Worm (Caenorhabditis elegans) whole organism, young adult: ENCODE data around the gene prx-5.

ENCODE experiments used
- D2030.7 ChIP-seq: fragments of 200-800 bp; sonication (Bioruptor generic); IDR thresholded peaks from 2 replicates; pipeline ENCODE4 v1.3.6; 2022; ENCODE audit warnings: missing genetic modification reagents, missing genetic modification characterization, missing compliant biosample characterization
- F52B5.7 ChIP-seq: sonication (generic microtip); optimal IDR thresholded peaks from 2 replicates; lab custom pipeline; 2016; ENCODE audit warnings: mild to moderate bottlenecking, missing genetic modification characterization, missing compliant biosample characterization
- F55B11.4 ChIP-seq: sonication (generic microtip); optimal IDR thresholded peaks from 2 replicates; lab custom pipeline; 2016; ENCODE audit warnings: missing compliant biosample characterization, missing genetic modification characterization, borderline replicate concordance; ENCODE audit not compliant: insufficient read depth
- K11D2.4 ChIP-seq: fragments of 200-800 bp; sonication (Bioruptor generic); IDR thresholded peaks from 2 replicates; pipeline ENCODE4 v1.3.6; 2022; ENCODE audit warnings: missing genetic modification reagents, missing genetic modification characterization, missing compliant biosample characterization
- Y53F4B.3 ChIP-seq: fragments of 200-800 bp; sonication (Bioruptor generic); IDR thresholded peaks from 2 replicates; pipeline ENCODE4 v1.3.6; 2022; ENCODE audit warnings: missing genetic modification reagents, missing genetic modification characterization, missing compliant biosample characterization
- Y53G8AR.9 ChIP-seq: fragments of 200-800 bp; sonication (Bioruptor generic); conservative IDR thresholded peaks from 2 replicates; pipeline ENCODE4 v1.3.6; 2022; ENCODE audit warnings: missing genetic modification reagents, missing genetic modification characterization, missing compliant biosample characterization
- aptf-2 ChIP-seq: fragments of 200-800 bp; sonication (Bioruptor generic); conservative IDR thresholded peaks from 2 replicates; pipeline ENCODE4 v1.3.6; 2022; ENCODE audit warnings: missing genetic modification reagents, missing genetic modification characterization, missing compliant biosample characterization
- athp-1 ChIP-seq: sonication (generic microtip); optimal IDR thresholded peaks from 2 replicates; lab custom pipeline; 2017; ENCODE audit warnings: mild to moderate bottlenecking, missing genetic modification characterization, missing compliant biosample characterization
- attf-6 ChIP-seq: fragments of 200-800 bp; sonication (Bioruptor generic); IDR thresholded peaks from 2 replicates; pipeline ENCODE4 v1.3.6; 2022; ENCODE audit warnings: missing genetic modification reagents, missing genetic modification characterization, missing compliant biosample characterization
- bed-1 ChIP-seq: fragments of 200-800 bp; sonication (Bioruptor generic); IDR thresholded peaks from 2 replicates; pipeline ENCODE4 v1.3.6; 2022; ENCODE audit warnings: missing genetic modification reagents, missing genetic modification characterization, missing compliant biosample characterization
- bed-2 ChIP-seq: fragments of 200-800 bp; sonication (Bioruptor generic); IDR thresholded peaks from 2 replicates; pipeline ENCODE4 v1.3.6; 2022; ENCODE audit warnings: missing genetic modification reagents, missing genetic modification characterization, missing compliant biosample characterization
- ccch-3 ChIP-seq: fragments of 200-800 bp; sonication (Bioruptor generic); optimal IDR thresholded peaks from 2 replicates; lab custom pipeline; 2018; ENCODE audit warnings: mild to moderate bottlenecking, missing genetic modification characterization, missing compliant biosample characterization
- cebp-1 ChIP-seq, 2 experiments: fragments of 200-800 bp in 1 of 2; sonication (Bioruptor generic) in 1 of 2; sonication (generic microtip) in 1 of 2; IDR thresholded peaks in 1 of 2; optimal IDR thresholded peaks in 1 of 2; 2 replicates each; pipeline versions ENCODE4 v1.3.6 to Lab custom; 2017 to 2022; ENCODE audit warnings: missing compliant biosample characterization in 2 of 2, missing genetic modification characterization in 2 of 2, mild to moderate bottlenecking in 1 of 2, missing genetic modification reagents in 1 of 2, moderate library complexity in 1 of 2
- chd-7 ChIP-seq: sonication (generic microtip); optimal IDR thresholded peaks from 2 replicates; lab custom pipeline; 2016; ENCODE audit warnings: mild to moderate bottlenecking, missing genetic modification characterization, moderate library complexity, missing compliant biosample characterization
- dox-1 ChIP-seq: fragments of 200-800 bp; sonication (Bioruptor generic); IDR thresholded peaks from 2 replicates; pipeline ENCODE4 v1.3.6; 2022; ENCODE audit warnings: missing genetic modification reagents, missing genetic modification characterization, missing compliant biosample characterization
- efl-1 ChIP-seq: fragments of 150-350 bp; optimal IDR thresholded peaks from 2 replicates; lab custom pipeline; 2014; ENCODE audit warnings: missing biosample characterization, missing genetic modification reagents, missing genetic modification characterization
- hlh-12 ChIP-seq: sonication (generic microtip); optimal IDR thresholded peaks from 2 replicates; lab custom pipeline; 2016; ENCODE audit warnings: missing genetic modification characterization, missing compliant biosample characterization
- let-526 ChIP-seq: fragments of 200-800 bp; sonication (Bioruptor generic); IDR thresholded peaks from 2 replicates; pipeline ENCODE4 v1.3.6; 2022; ENCODE audit warnings: missing genetic modification reagents, missing genetic modification characterization, missing compliant biosample characterization
- let-607 ChIP-seq, 2 experiments: fragments of 200-800 bp in 1 of 2; sonication (Bioruptor generic) in 1 of 2; sonication (generic microtip) in 1 of 2; optimal IDR thresholded peaks; 2 replicates each; lab custom pipeline; 2016 to 2018; ENCODE audit warnings: mild to moderate bottlenecking in 2 of 2, missing compliant biosample characterization in 2 of 2, missing genetic modification characterization in 2 of 2, moderate library complexity in 2 of 2, missing genotype in 1 of 2
- lin-26 ChIP-seq: fragments of 200-800 bp; sonication (Bioruptor generic); IDR thresholded peaks from 2 replicates; pipeline ENCODE4 v1.3.6; 2022; ENCODE audit warnings: missing genetic modification reagents, missing genetic modification characterization, missing compliant biosample characterization
- lin-54 ChIP-seq: fragments of 200-800 bp; sonication (Bioruptor generic); optimal IDR thresholded peaks from 2 replicates; lab custom pipeline; 2018; ENCODE audit warnings: mild to moderate bottlenecking, missing genetic modification characterization, missing compliant biosample characterization
- madf-6 ChIP-seq: fragments of 200-800 bp; sonication (Bioruptor generic); IDR thresholded peaks from 2 replicates; pipeline ENCODE4 v1.3.6; 2022; ENCODE audit warnings: missing genetic modification reagents, missing genetic modification characterization, missing compliant biosample characterization
- nfya-2 ChIP-seq: fragments of 200-800 bp; sonication (Bioruptor generic); IDR thresholded peaks from 2 replicates; pipeline ENCODE4 v1.3.6; 2022; ENCODE audit warnings: missing genetic modification reagents, missing genetic modification characterization, missing compliant biosample characterization
- nfyb-1 ChIP-seq: fragments of 200-800 bp; sonication (Bioruptor generic); IDR thresholded peaks from 2 replicates; pipeline ENCODE4 v1.3.6; 2022; ENCODE audit warnings: missing genetic modification reagents, missing genetic modification characterization, missing compliant biosample characterization
- rcor-1 ChIP-seq: fragments of 200-800 bp; sonication (Bioruptor generic); IDR thresholded peaks from 2 replicates; pipeline ENCODE4 v1.3.6; 2022; ENCODE audit warnings: missing genetic modification reagents, missing genetic modification characterization, missing compliant biosample characterization
- rec-8 ChIP-seq, 2 experiments: sonication (generic microtip); optimal IDR thresholded peaks; 2 replicates each; lab custom pipeline; 2016; ENCODE audit warnings: mild to moderate bottlenecking in 2 of 2, missing genetic modification characterization in 2 of 2, missing genetic modification reagents in 2 of 2, missing genotype in 2 of 2, missing biosample characterization in 1 of 2, missing compliant biosample characterization in 1 of 2, moderate library complexity in 1 of 2
- rpc-1 ChIP-seq, 2 experiments: fragments of 150-350 bp in 1 of 2; sonication (generic microtip) in 1 of 2; optimal IDR thresholded peaks; 2 replicates each; lab custom pipeline; 2014 to 2018; ENCODE audit warnings: missing biosample characterization in 1 of 2, missing genetic modification characterization in 1 of 2, missing genetic modification reagents in 1 of 2, missing genotype in 1 of 2
- snpc-1.1 ChIP-seq: sonication (generic microtip); optimal IDR thresholded peaks from 2 replicates; lab custom pipeline; 2017; ENCODE audit warnings: missing genetic modification characterization, mild to moderate bottlenecking, missing compliant biosample characterization, antibody characterized with exemption, moderate library complexity, missing genotype, missing genetic modification reagents; ENCODE audit not compliant: insufficient read depth
- zfh-2 ChIP-seq: fragments of 200-800 bp; sonication (Bioruptor generic); conservative IDR thresholded peaks from 2 replicates; pipeline ENCODE4 v1.3.6; 2022; ENCODE audit warnings: missing genetic modification reagents, missing genetic modification characterization, missing compliant biosample characterization
- ztf-22 ChIP-seq: fragments of 200-800 bp; sonication (Bioruptor generic); optimal IDR thresholded peaks from 2 replicates; lab custom pipeline; 2018; ENCODE audit warnings: mild to moderate bottlenecking, missing genetic modification characterization, moderate library complexity, missing compliant biosample characterization
- ztf-3 ChIP-seq: fragments of 200-800 bp; sonication (Bioruptor generic); optimal IDR thresholded peaks from 2 replicates; lab custom pipeline; 2018; ENCODE audit warnings: mild to moderate bottlenecking, missing genetic modification characterization, missing compliant biosample characterization
- ztf-6 ChIP-seq: fragments of 200-800 bp; sonication (Bioruptor generic); IDR thresholded peaks from 2 replicates; pipeline ENCODE4 v1.3.6; 2022; ENCODE audit warnings: missing genetic modification reagents, missing genetic modification characterization, missing compliant biosample characterization

prx-5 gene

DNA sequence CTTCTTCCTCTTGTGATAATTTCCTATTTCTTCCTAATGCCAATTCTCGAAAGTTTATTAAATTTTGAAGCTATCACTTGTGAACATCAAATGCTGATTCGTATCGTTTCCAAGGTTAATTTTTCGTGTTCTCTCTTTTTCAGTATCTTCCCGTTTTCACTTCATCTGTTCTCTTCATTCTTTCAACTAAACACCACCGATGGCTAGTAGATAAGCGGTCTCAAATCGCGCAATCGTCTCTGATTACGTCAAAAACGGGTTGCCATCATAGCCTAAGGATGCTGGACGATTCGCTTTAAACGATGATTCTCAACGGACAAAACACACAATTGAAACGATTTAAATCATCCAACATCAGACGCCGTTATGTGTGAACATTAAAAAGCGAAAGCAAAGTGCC is 13.0 kb downstream of the prx-5 start:
- no peak for TF ChIP-seq K11D2.4 (GFP tag; lab: Robert Waterston, UW)
- no peak for TF ChIP-seq bed-1 (GFP tag; lab: Robert Waterston, UW)
- TF ChIP-seq snpc-1.1 (tag; lab: Kevin White, UChicago) = no peak
- TF ChIP-seq, all 124 proteins: peak for 0

DNA sequence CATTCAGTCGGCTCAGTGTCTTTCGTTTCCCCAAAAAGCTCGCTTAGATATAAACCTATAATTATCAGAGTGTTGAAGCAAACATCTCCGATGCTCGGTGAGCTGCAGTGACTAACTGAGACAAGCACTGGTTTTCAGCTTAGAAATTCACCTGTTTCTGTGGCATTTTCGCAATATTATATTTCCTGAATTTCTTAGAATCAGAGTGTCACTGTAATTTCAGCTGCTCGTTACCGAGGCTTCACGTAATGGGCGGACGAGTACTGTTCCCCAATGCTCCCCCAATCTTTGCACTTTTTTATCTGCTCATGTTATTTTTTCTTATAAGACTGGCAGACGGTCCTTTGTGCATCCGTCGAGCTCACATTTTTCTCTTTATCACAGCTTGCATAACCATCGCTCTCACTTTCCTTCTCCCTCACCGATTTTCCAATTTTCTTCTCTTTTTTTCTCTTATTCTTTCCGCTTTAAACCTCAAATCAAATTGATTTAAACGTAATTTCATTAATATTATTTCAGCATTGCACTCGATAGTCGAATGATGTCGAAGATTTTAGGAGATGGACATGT is 17.4 kb downstream of the prx-5 start, which contains the start of gene trcs-2:
trcs-2 (plus strand) TSS at position 520 of the 570 bp plus-strand sequence.
- TF ChIP-seq athp-1 (tag; lab: Kevin White, UChicago) = no peak
- 0 out of 2 replicates have a peak, but pooled peaks have one; percentile 32 for TF ChIP-seq dox-1 (GFP tag; lab: Robert Waterston, UW)
- peak; percentile 41; the same call in 1 of the 2 replicates for TF ChIP-seq nfyb-1 (GFP tag; lab: Robert Waterston, UW)
- TF ChIP-seq efl-1 (GFP tag; lab: Kevin White, UChicago) = no peak
- TF ChIP-seq ztf-3 = no peak
- TF ChIP-seq let-607 (tag; optimal IDR thresholded peaks at IDR 0.05; lab: Kevin White, UChicago) = no peak
- TF ChIP-seq aptf-2 (GFP tag; lab: Robert Waterston, UW) = no peak
- TF ChIP-seq, all 124 proteins: peak for 2

DNA sequence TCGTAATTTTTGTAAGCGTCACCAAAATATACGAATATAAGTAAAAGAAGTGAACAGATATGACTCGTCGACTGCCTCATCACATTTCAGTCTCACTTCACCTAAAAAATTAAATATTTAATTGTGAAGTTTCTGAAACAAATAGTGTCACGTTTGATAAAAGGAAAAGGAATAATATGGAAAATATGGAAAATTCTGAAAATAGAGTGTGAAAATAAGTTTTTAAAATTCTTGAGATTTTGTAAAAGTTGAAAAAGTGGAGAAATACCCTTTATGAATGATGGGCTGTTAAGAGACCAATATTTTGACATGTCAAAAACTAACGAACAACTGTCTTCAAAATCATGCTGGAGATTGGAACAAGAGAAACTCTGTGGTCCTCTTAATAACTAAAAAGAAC is 22.1 kb downstream of the prx-5 start, which contains the start of gene T01B7.9:
T01B7.9 (minus strand) TSS at position 101 of the 400 bp plus-strand sequence.
- TF ChIP-seq rcor-1 (GFP tag; lab: Robert Waterston, UW) (no peak), Y53F4B.3 (GFP tag; lab: Robert Waterston, UW) (no peak), ccch-3 (GFP tag; lab: Kevin White, UChicago) (no peak), chd-7 (tag; lab: Kevin White, UChicago) (no peak), lin-54 (no peak), lin-26 (GFP tag; lab: Robert Waterston, UW) (no peak), zfh-2 (no peak), cebp-1 (GFP tag; IDR thresholded peaks at IDR 0.05; lab: Robert Waterston, UW) (no peak), cebp-1 (tag; optimal IDR thresholded peaks at IDR 0.05; lab: Kevin White, UChicago) (no peak), attf-6 (GFP tag; lab: Robert Waterston, UW) (no peak), nfya-2 (GFP tag; lab: Robert Waterston, UW) (no peak), F52B5.7 (tag; lab: Kevin White, UChicago) (no peak), ztf-6 (GFP tag; lab: Robert Waterston, UW) (no peak), D2030.7 (no peak), bed-2 (no peak), let-526 (GFP tag; lab: Robert Waterston, UW) (no peak), Y53G8AR.9 (GFP tag; lab: Robert Waterston, UW) (no peak), madf-6 (GFP tag; lab: Robert Waterston, UW) (no peak)

DNA sequence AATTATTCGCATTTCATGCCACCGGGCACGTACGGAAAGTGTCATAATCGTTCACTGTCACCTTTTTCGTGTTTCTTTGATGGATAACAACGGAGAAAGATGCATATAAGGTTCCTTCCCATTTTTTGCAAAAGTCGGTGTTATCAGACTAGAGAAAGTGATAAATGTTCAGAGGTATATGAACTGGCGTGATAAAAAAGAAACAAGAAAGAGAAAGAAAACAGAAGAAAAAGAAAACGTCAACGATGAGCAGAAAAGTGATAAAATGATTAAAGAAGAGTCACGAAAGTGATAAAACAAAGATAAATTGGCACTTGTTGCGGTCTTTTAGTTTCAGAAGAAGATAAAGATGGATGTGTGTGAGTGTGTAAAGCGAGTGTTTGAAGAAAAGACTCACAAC is 25.7 kb downstream of the prx-5 start:
- no peak for TF ChIP-seq lin-54
- TF ChIP-seq aptf-2 (GFP tag; lab: Robert Waterston, UW) = no peak
- TF ChIP-seq rpc-1 (optimal IDR thresholded peaks at IDR 0.05; lab: Kevin White, UChicago) = no peak
- no peak for TF ChIP-seq rpc-1 (tag; optimal IDR thresholded peaks at IDR 0.05; lab: Kevin White, UChicago)
- TF ChIP-seq ztf-22 (GFP tag; lab: Kevin White, UChicago) = no peak
- TF ChIP-seq F55B11.4 (tag; lab: Kevin White, UChicago) = no peak
- no peak for TF ChIP-seq K11D2.4 (GFP tag; lab: Robert Waterston, UW)
- no peak for TF ChIP-seq hlh-12 (tag; lab: Kevin White, UChicago)
- no peak for TF ChIP-seq dox-1 (GFP tag; lab: Robert Waterston, UW)
- no peak for TF ChIP-seq rec-8 (tag; optimal IDR thresholded peaks at IDR 0.05; lab: Kevin White, UChicago)
